Fruit fly (Drosophila melanogaster): ENCODE results near the gene Sem1.

- TF ChIP-seq kay (GFP tag; ENCODE audit: borderline replicate concordance) (no peak), CG7101 (tag; optimal IDR thresholded peaks at IDR 0.05) (no peak), Mnt (GFP tag; optimal IDR thresholded peaks at IDR 0.05) (no peak), bab1 (GFP tag; optimal IDR thresholded peaks at IDR 0.05) (no peak), CG12768 (GFP tag; optimal IDR thresholded peaks at IDR 0.05) (no peak), CG14711 (tag; optimal IDR thresholded peaks at IDR 0.05) (no peak), cic (GFP tag; optimal IDR thresholded peaks at IDR 0.05) (no peak), CG5204 (GFP tag; optimal IDR thresholded peaks at IDR 0.05) (no peak), CG1620 (GFP tag; optimal IDR thresholded peaks at IDR 0.05) (no peak)
Observed at dm6 chr2L:7026308-7026707, 37.5 kb upstream of the Sem1 start.

All from whole organism, adult.